Worm (Caenorhabditis elegans): ENCODE results near the gene Y73B3A.4.
"Not testable (repeated sequence)": the region's sequence is repeated elsewhere in the genome, so short reads cannot be mapped to it uniquely, and the experiment has no call there.

DNA sequence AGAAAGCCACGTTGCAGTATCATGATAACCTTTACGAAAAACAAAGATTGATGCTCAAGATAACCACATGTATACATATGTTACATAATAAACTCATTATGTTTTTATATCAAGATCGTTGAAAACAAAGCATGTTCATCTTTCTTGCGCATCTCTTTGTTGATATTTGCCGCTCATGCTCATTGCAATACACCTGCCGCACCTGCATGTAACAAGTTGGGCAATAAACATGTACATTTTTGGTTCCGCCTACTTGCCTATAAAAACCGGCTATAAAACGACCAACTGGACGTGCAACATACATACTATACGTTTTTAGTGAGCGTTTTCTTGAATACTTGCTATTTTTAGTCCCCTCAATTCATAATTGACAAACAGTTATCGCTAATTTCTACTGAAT, 14.8 kb upstream of the Y73B3A.4 start, which contains the start of gene fbxa-16:
- TF ChIP-seq unc-62 (GFP tag; optimal IDR thresholded peaks at IDR 0.05); lin-13 (tag; optimal IDR thresholded peaks at IDR 0.05); ztf-11 (tag; optimal IDR thresholded peaks at IDR 0.05); sem-2 (GFP tag; optimal IDR thresholded peaks at IDR 0.05); lsy-2 (tag; optimal IDR thresholded peaks at IDR 0.05); pha-4 (tag; optimal IDR thresholded peaks at IDR 0.05); nhr-237 (tag; optimal IDR thresholded peaks at IDR 0.05); ces-1 (GFP tag; optimal IDR thresholded peaks at IDR 0.05); drap-1 (GFP tag; optimal IDR thresholded peaks at IDR 0.05): not testable (repeated sequence)

All from whole organism, mixed stage, embryonic.